Worm (Caenorhabditis elegans) whole organism, young adult: ENCODE data around the gene bud-31.
A peak's percentile ranks its signal among the peaks of the same experiment; 100 is the strongest.

Experiments used
- C06A6.2 ChIP-seq: fragments of 200-800 bp; sonication (Bioruptor generic); conservative IDR thresholded peaks from 2 replicates; pipeline ENCODE4 v1.3.6; 2022; ENCODE audit warnings: missing genetic modification characterization, missing compliant biosample characterization
- D2030.7 ChIP-seq: fragments of 200-800 bp; sonication (Bioruptor generic); IDR thresholded peaks from 2 replicates; pipeline ENCODE4 v1.3.6; 2022; ENCODE audit warnings: missing genetic modification reagents, missing genetic modification characterization, missing compliant biosample characterization
- F49E8.2 ChIP-seq: sonication (generic microtip); optimal IDR thresholded peaks from 3 replicates; lab custom pipeline; 2017; ENCODE audit warnings: missing genetic modification characterization, mild to moderate bottlenecking, missing compliant biosample characterization, antibody characterized with exemption, moderate library complexity; ENCODE audit not compliant: insufficient read depth
- F57A8.1 ChIP-seq: fragments of 200-800 bp; sonication (Bioruptor generic); optimal IDR thresholded peaks from 2 replicates; lab custom pipeline; 2018; ENCODE audit warnings: mild to moderate bottlenecking, missing genetic modification characterization, moderate library complexity, missing compliant biosample characterization
- F57C9.4 ChIP-seq: sonication (generic microtip); optimal IDR thresholded peaks from 2 replicates; lab custom pipeline; 2017; ENCODE audit warnings: mild to moderate bottlenecking, missing genetic modification characterization, missing compliant biosample characterization
- K12H6.12 ChIP-seq: fragments of 200-800 bp; sonication (Bioruptor generic); optimal IDR thresholded peaks from 2 replicates; lab custom pipeline; 2018; ENCODE audit warnings: mild to moderate bottlenecking, missing genetic modification characterization, missing compliant biosample characterization
- T07F8.4 ChIP-seq: sonication (generic microtip); optimal IDR thresholded peaks from 2 replicates; lab custom pipeline; 2016; ENCODE audit warnings: mild to moderate bottlenecking, missing genetic modification characterization, moderate library complexity, missing compliant biosample characterization
- Y53F4B.3 ChIP-seq: fragments of 200-800 bp; sonication (Bioruptor generic); IDR thresholded peaks from 2 replicates; pipeline ENCODE4 v1.3.6; 2022; ENCODE audit warnings: missing genetic modification reagents, missing genetic modification characterization, missing compliant biosample characterization
- athp-1 ChIP-seq: sonication (generic microtip); optimal IDR thresholded peaks from 2 replicates; lab custom pipeline; 2017; ENCODE audit warnings: mild to moderate bottlenecking, missing genetic modification characterization, missing compliant biosample characterization
- attf-3 ChIP-seq: fragments of 200-800 bp; sonication (Bioruptor generic); conservative IDR thresholded peaks from 2 replicates; pipeline ENCODE4 v1.3.6; 2022; ENCODE audit warnings: missing genetic modification reagents, missing genetic modification characterization, missing compliant biosample characterization
- attf-6 ChIP-seq: fragments of 200-800 bp; sonication (Bioruptor generic); IDR thresholded peaks from 2 replicates; pipeline ENCODE4 v1.3.6; 2022; ENCODE audit warnings: missing genetic modification reagents, missing genetic modification characterization, missing compliant biosample characterization
- cebp-2 ChIP-seq: fragments of 200-800 bp; sonication (Bioruptor generic); IDR thresholded peaks from 2 replicates; pipeline ENCODE4 v1.3.6; 2022; ENCODE audit warnings: missing genetic modification characterization, missing compliant biosample characterization
- ceh-27 ChIP-seq: fragments of 200-800 bp; sonication (Bioruptor generic); optimal IDR thresholded peaks from 2 replicates; lab custom pipeline; 2018; ENCODE audit warnings: mild to moderate bottlenecking, missing genetic modification characterization, moderate library complexity, missing compliant biosample characterization
- ceh-40 ChIP-seq: fragments of 200-800 bp; sonication (Bioruptor generic); IDR thresholded peaks from 2 replicates; pipeline ENCODE4 v1.3.6; 2022; ENCODE audit warnings: missing genetic modification characterization, missing compliant biosample characterization
- efl-1 ChIP-seq: fragments of 150-350 bp; optimal IDR thresholded peaks from 2 replicates; lab custom pipeline; 2014; ENCODE audit warnings: missing biosample characterization, missing genetic modification reagents, missing genetic modification characterization
- egl-18 ChIP-seq: fragments of 200-800 bp; sonication (Bioruptor generic); IDR thresholded peaks from 2 replicates; pipeline ENCODE4 v1.3.6; 2022; ENCODE audit warnings: missing genetic modification reagents, missing genetic modification characterization, missing compliant biosample characterization
- egrh-3 ChIP-seq: fragments of 200-800 bp; sonication (Bioruptor generic); IDR thresholded peaks from 2 replicates; pipeline ENCODE4 v1.3.6; 2022; ENCODE audit warnings: missing genetic modification reagents, missing genetic modification characterization, missing compliant biosample characterization
- ekl-4 ChIP-seq: fragments of 200-800 bp; sonication (Bioruptor generic); IDR thresholded peaks from 2 replicates; pipeline ENCODE4 v1.3.6; 2022; ENCODE audit warnings: missing genetic modification reagents, missing genetic modification characterization, missing compliant biosample characterization
- ets-4 ChIP-seq: fragments of 200-800 bp; sonication (Bioruptor generic); optimal IDR thresholded peaks from 2 replicates; lab custom pipeline; 2018; ENCODE audit warnings: mild to moderate bottlenecking, missing genetic modification characterization, missing compliant biosample characterization
- gei-17 ChIP-seq: fragments of 200-800 bp; sonication (Bioruptor generic); optimal IDR thresholded peaks from 2 replicates; lab custom pipeline; 2018; ENCODE audit warnings: mild to moderate bottlenecking, missing genetic modification characterization, missing compliant biosample characterization
- hlh-26 ChIP-seq: fragments of 200-800 bp; sonication (Bioruptor generic); conservative IDR thresholded peaks from 2 replicates; pipeline ENCODE4 v1.3.6; 2022; ENCODE audit warnings: missing genetic modification reagents, missing genetic modification characterization, missing compliant biosample characterization
- hmg-1.2 ChIP-seq: fragments of 200-800 bp; sonication (Bioruptor generic); IDR thresholded peaks from 2 replicates; pipeline ENCODE4 v1.3.6; 2022; ENCODE audit warnings: missing genetic modification reagents, missing genetic modification characterization, missing compliant biosample characterization
- hmg-20 ChIP-seq: fragments of 200-800 bp; sonication (Bioruptor generic); IDR thresholded peaks from 2 replicates; pipeline ENCODE4 v1.3.6; 2022; ENCODE audit warnings: missing genetic modification reagents, missing genetic modification characterization, missing compliant biosample characterization
- hrde-1 ChIP-seq: sonication (generic microtip); optimal IDR thresholded peaks from 2 replicates; lab custom pipeline; 2016; ENCODE audit warnings: missing genetic modification characterization, mild to moderate bottlenecking, missing compliant biosample characterization, moderate library complexity, missing genotype, missing genetic modification reagents, borderline replicate concordance
- let-607 ChIP-seq, 2 experiments: fragments of 200-800 bp in 1 of 2; sonication (Bioruptor generic) in 1 of 2; sonication (generic microtip) in 1 of 2; optimal IDR thresholded peaks; 2 replicates each; lab custom pipeline; 2016 to 2018; ENCODE audit warnings: mild to moderate bottlenecking in 2 of 2, missing compliant biosample characterization in 2 of 2, missing genetic modification characterization in 2 of 2, moderate library complexity in 2 of 2, missing genotype in 1 of 2
- lin-26 ChIP-seq: fragments of 200-800 bp; sonication (Bioruptor generic); IDR thresholded peaks from 2 replicates; pipeline ENCODE4 v1.3.6; 2022; ENCODE audit warnings: missing genetic modification reagents, missing genetic modification characterization, missing compliant biosample characterization
- lsl-1 ChIP-seq: fragments of 200-800 bp; sonication (Bioruptor generic); optimal IDR thresholded peaks from 2 replicates; lab custom pipeline; 2018; ENCODE audit warnings: mild to moderate bottlenecking, missing genetic modification characterization, moderate library complexity, missing compliant biosample characterization
- madf-3 ChIP-seq: fragments of 200-800 bp; sonication (Bioruptor generic); IDR thresholded peaks from 2 replicates; pipeline ENCODE4 v1.3.6; 2022; ENCODE audit warnings: missing genetic modification reagents, missing genetic modification characterization, missing compliant biosample characterization
- madf-6 ChIP-seq: fragments of 200-800 bp; sonication (Bioruptor generic); IDR thresholded peaks from 2 replicates; pipeline ENCODE4 v1.3.6; 2022; ENCODE audit warnings: missing genetic modification reagents, missing genetic modification characterization, missing compliant biosample characterization
- madf-8 ChIP-seq: fragments of 200-800 bp; sonication (Bioruptor generic); conservative IDR thresholded peaks from 2 replicates; pipeline ENCODE4 v1.3.6; 2022; ENCODE audit warnings: missing genetic modification reagents, missing genetic modification characterization, missing compliant biosample characterization
- nfya-2 ChIP-seq: fragments of 200-800 bp; sonication (Bioruptor generic); IDR thresholded peaks from 2 replicates; pipeline ENCODE4 v1.3.6; 2022; ENCODE audit warnings: missing genetic modification reagents, missing genetic modification characterization, missing compliant biosample characterization
- nfyb-1 ChIP-seq: fragments of 200-800 bp; sonication (Bioruptor generic); IDR thresholded peaks from 2 replicates; pipeline ENCODE4 v1.3.6; 2022; ENCODE audit warnings: missing genetic modification reagents, missing genetic modification characterization, missing compliant biosample characterization
- nhr-120 ChIP-seq: fragments of 200-800 bp; sonication (Bioruptor generic); IDR thresholded peaks from 2 replicates; pipeline ENCODE4 v1.3.6; 2022; ENCODE audit warnings: missing genetic modification characterization, missing compliant biosample characterization
- pbrm-1 ChIP-seq: fragments of 200-800 bp; sonication (Bioruptor generic); IDR thresholded peaks from 2 replicates; pipeline ENCODE4 v1.3.6; 2022; ENCODE audit warnings: missing genetic modification reagents, missing genetic modification characterization, missing compliant biosample characterization
- rcor-1 ChIP-seq: fragments of 200-800 bp; sonication (Bioruptor generic); IDR thresholded peaks from 2 replicates; pipeline ENCODE4 v1.3.6; 2022; ENCODE audit warnings: missing genetic modification reagents, missing genetic modification characterization, missing compliant biosample characterization
- rpc-1 ChIP-seq, 2 experiments: fragments of 150-350 bp in 1 of 2; sonication (generic microtip) in 1 of 2; optimal IDR thresholded peaks; 2 replicates each; lab custom pipeline; 2014 to 2018; ENCODE audit warnings: missing biosample characterization in 1 of 2, missing genetic modification characterization in 1 of 2, missing genetic modification reagents in 1 of 2, missing genotype in 1 of 2
- snpc-1.1 ChIP-seq: sonication (generic microtip); optimal IDR thresholded peaks from 2 replicates; lab custom pipeline; 2017; ENCODE audit warnings: missing genetic modification characterization, mild to moderate bottlenecking, missing compliant biosample characterization, antibody characterized with exemption, moderate library complexity, missing genotype, missing genetic modification reagents; ENCODE audit not compliant: insufficient read depth
- tbx-9 ChIP-seq: sonication (generic microtip); optimal IDR thresholded peaks from 2 replicates; lab custom pipeline; 2016; ENCODE audit warnings: borderline replicate concordance, missing genetic modification characterization, inconsistent platforms, missing compliant biosample characterization
- tlf-1 ChIP-seq: fragments of 200-800 bp; sonication (Bioruptor generic); optimal IDR thresholded peaks from 2 replicates; lab custom pipeline; 2018; ENCODE audit warnings: mild to moderate bottlenecking, missing genetic modification characterization, missing compliant biosample characterization
- xnd-1 ChIP-seq: sonication (generic microtip); optimal IDR thresholded peaks from 2 replicates; lab custom pipeline; 2016; ENCODE audit warnings: missing genotype, missing genetic modification reagents, missing genetic modification characterization, missing compliant biosample characterization
- zfh-2 ChIP-seq: fragments of 200-800 bp; sonication (Bioruptor generic); conservative IDR thresholded peaks from 2 replicates; pipeline ENCODE4 v1.3.6; 2022; ENCODE audit warnings: missing genetic modification reagents, missing genetic modification characterization, missing compliant biosample characterization
- zim-3 ChIP-seq: sonication (generic microtip); optimal IDR thresholded peaks from 2 replicates; lab custom pipeline; 2017; ENCODE audit warnings: mild to moderate bottlenecking, missing genetic modification characterization, moderate library complexity, missing compliant biosample characterization
- ztf-3 ChIP-seq: fragments of 200-800 bp; sonication (Bioruptor generic); optimal IDR thresholded peaks from 2 replicates; lab custom pipeline; 2018; ENCODE audit warnings: mild to moderate bottlenecking, missing genetic modification characterization, missing compliant biosample characterization
- ztf-6 ChIP-seq: fragments of 200-800 bp; sonication (Bioruptor generic); IDR thresholded peaks from 2 replicates; pipeline ENCODE4 v1.3.6; 2022; ENCODE audit warnings: missing genetic modification reagents, missing genetic modification characterization, missing compliant biosample characterization

Gene bud-31

DNA sequence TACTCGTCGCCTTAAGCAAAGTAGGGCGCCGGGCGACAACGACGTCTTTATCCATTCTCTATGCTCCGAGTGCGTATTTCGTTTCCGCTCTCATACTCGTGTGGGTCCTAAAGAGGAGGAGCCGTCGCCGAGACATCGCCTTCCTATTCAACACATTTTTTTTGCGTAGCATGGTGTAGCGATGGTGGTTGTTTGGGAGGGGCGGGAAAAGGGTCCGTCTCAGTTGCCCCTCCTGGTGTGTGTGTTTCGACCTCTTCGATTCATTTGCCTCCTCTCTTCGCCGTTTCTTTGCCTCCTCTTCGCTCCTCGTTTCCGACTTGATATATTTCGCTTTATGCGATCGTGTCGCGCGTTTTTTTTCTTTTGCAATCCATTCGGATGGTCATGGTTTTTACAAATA, 5.5 kb upstream of the bud-31 start:
- no peak for TF ChIP-seq cebp-2 (GFP tag; lab: Robert Waterston, UW)
- TF ChIP-seq nhr-120 (GFP tag; lab: Robert Waterston, UW) = 0 out of 2 replicates have a peak, but pooled peaks have one; percentile 33
- 0 out of 2 replicates have a peak, but pooled peaks have one; percentile 24 for TF ChIP-seq hmg-20 (GFP tag; lab: Robert Waterston, UW)
- 0 out of 2 replicates have a peak, but pooled peaks have one; percentile 11 for TF ChIP-seq lin-26 (GFP tag; lab: Robert Waterston, UW)

DNA sequence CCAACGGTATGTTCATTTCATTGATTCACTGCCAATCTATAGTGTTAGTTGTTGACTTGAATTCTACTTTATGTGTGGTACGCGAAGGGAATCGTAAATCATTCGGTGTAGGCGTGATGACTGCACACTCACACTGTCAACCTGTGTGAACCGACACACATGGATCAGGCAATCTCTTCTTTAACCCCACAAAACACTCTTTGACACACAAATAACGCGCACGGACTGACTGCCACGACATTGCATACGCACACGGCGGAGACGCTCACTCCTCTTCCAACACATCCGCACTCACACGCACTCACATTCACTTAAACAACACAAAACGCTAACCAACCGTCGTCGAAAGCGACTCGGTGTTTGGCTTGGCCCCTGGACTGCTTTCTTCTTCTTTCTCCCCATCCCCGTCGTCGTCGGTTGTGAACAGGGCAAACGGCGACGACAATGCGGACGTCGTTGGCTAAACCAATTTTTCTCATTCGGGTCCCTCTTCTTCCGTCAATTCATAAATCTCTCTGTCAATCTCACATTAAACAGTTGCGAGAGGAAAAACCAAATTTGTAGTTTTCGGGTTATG, 3.9 kb upstream of the bud-31 start:
- TF ChIP-seq xnd-1 = no peak
- no peak for TF ChIP-seq efl-1 (GFP tag; lab: Kevin White, UChicago)
- TF ChIP-seq rcor-1 = no peak
- TF ChIP-seq zfh-2 (GFP tag; lab: Robert Waterston, UW) = peak; percentile 49; the same call in 1 of the 2 replicates
- no peak for TF ChIP-seq rpc-1 (optimal IDR thresholded peaks at IDR 0.05; lab: Kevin White, UChicago)
- TF ChIP-seq rpc-1 (tag; optimal IDR thresholded peaks at IDR 0.05; lab: Kevin White, UChicago) = no peak
- no peak for TF ChIP-seq nhr-120 (GFP tag; lab: Robert Waterston, UW)
- TF ChIP-seq ceh-27 = peak; percentile 36
- no peak for TF ChIP-seq K12H6.12 (tag; lab: Kevin White, UChicago)
- no peak for TF ChIP-seq attf-6
- no peak for TF ChIP-seq T07F8.4 (tag; lab: Kevin White, UChicago)
- no peak for TF ChIP-seq Y53F4B.3 (GFP tag; lab: Robert Waterston, UW)
- no peak for TF ChIP-seq madf-8 (GFP tag; lab: Robert Waterston, UW)
- TF ChIP-seq ceh-40 (GFP tag; lab: Robert Waterston, UW) = 0 out of 2 replicates have a peak, but pooled peaks have one; percentile 18
- TF ChIP-seq madf-3 (GFP tag; lab: Robert Waterston, UW) = no peak
- no peak for TF ChIP-seq attf-3 (GFP tag; lab: Robert Waterston, UW)
- no peak for TF ChIP-seq C06A6.2 (GFP tag; lab: Robert Waterston, UW)
- no peak for TF ChIP-seq gei-17 (GFP tag; lab: Kevin White, UChicago)
- TF ChIP-seq nfya-2 (GFP tag; lab: Robert Waterston, UW) = no peak
- no peak for TF ChIP-seq egrh-3 (GFP tag; lab: Robert Waterston, UW)
- no peak for TF ChIP-seq cebp-2 (GFP tag; lab: Robert Waterston, UW)
- no peak for TF ChIP-seq athp-1 (tag; lab: Kevin White, UChicago)
- no peak for TF ChIP-seq F57C9.4 (tag; lab: Kevin White, UChicago)
- TF ChIP-seq ztf-6 (GFP tag; lab: Robert Waterston, UW) = peak; percentile 45; the same call in 1 of the 2 replicates
- 0 out of 2 replicates have a peak, but pooled peaks have one; percentile 22 for TF ChIP-seq hmg-1.2
- TF ChIP-seq ztf-3 (GFP tag; lab: Kevin White, UChicago) = no peak
- TF ChIP-seq hlh-26 = no peak
- 0 out of 2 replicates have a peak, but pooled peaks have one; percentile 12 for TF ChIP-seq nfyb-1
- no peak for TF ChIP-seq let-607 (tag; optimal IDR thresholded peaks at IDR 0.05; lab: Kevin White, UChicago)
- 0 out of 2 replicates have a peak, but pooled peaks have one; percentile 17 for TF ChIP-seq ekl-4 (GFP tag; lab: Robert Waterston, UW)
- TF ChIP-seq, all 124 proteins: peak for 7

DNA sequence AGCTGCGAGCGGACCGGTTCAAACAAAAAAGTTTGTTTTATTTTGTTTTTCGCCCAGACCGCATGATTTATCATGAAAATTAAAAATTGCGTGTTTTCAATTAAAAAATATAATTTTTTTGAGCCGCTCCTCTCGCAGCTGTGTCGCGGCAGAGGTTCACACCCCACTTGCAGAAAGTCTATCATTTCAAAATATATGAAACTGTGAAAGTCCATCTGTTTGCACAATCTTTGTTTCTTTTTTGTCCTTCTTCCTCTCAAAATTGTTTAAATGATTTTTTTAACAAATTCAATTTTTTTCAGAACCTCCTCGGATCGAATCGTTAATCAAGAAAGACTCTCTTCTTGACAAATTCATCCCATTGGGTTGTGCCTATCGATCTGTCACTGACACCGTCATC, 3.3 kb upstream of the bud-31 start, which contains the start of gene tlk-1:
tlk-1 (plus strand) TSS at position 301 of the 400 bp plus-strand sequence.
- TF ChIP-seq F49E8.2 (tag; lab: Kevin White, UChicago) (no peak), madf-6 (GFP tag; lab: Robert Waterston, UW) (no peak), tlf-1 (GFP tag; lab: Kevin White, UChicago) (no peak), tbx-9 (tag; lab: Kevin White, UChicago) (no peak), rcor-1 (no peak), egl-18 (GFP tag; lab: Robert Waterston, UW) (no peak), ets-4 (GFP tag; lab: Kevin White, UChicago) (no peak), D2030.7 (GFP tag; lab: Robert Waterston, UW) (no peak), snpc-1.1 (tag; lab: Kevin White, UChicago) (no peak), lsl-1 (GFP tag; lab: Kevin White, UChicago) (no peak), pbrm-1 (no peak), zfh-2 (GFP tag; lab: Robert Waterston, UW) (no peak), hrde-1 (no peak), F57A8.1 (no peak), zim-3 (tag; lab: Kevin White, UChicago) (no peak)
- TF ChIP-seq, all 124 proteins: peak for 0
